Worm (Caenorhabditis elegans) whole organism, midembryonic: ENCODE results near the gene B0403.3.

Experiments
- T22C8.4 ChIP-seq: fragments of 200-800 bp; sonication (Bioruptor generic); IDR thresholded peaks from 2 replicates; pipeline ENCODE4 v1.3.6; 2022; ENCODE audit warnings: missing genetic modification characterization, missing compliant biosample characterization
- cog-1 ChIP-seq: sonication (generic microtip); optimal IDR thresholded peaks from 2 replicates; lab custom pipeline; 2016; ENCODE audit warnings: missing genetic modification characterization, missing compliant biosample characterization
- flt-1 ChIP-seq: fragments of 200-800 bp; sonication (Bioruptor generic); IDR thresholded peaks from 2 replicates; pipeline ENCODE4 v1.3.6; 2022; ENCODE audit warnings: missing genetic modification characterization, missing compliant biosample characterization
- klf-2 ChIP-seq: fragments of 200-800 bp; sonication (Bioruptor generic); conservative IDR thresholded peaks from 2 replicates; pipeline ENCODE4 v1.3.6; 2022; ENCODE audit warnings: missing genetic modification reagents, missing genetic modification characterization, missing compliant biosample characterization
- med-1 ChIP-seq: sonication (generic microtip); optimal IDR thresholded peaks from 2 replicates; lab custom pipeline; 2017; ENCODE audit warnings: missing genetic modification characterization, mild to moderate bottlenecking, missing compliant biosample characterization, antibody characterized with exemption, missing genetic modification reagents; ENCODE audit not compliant: insufficient read depth
- ref-1 ChIP-seq: fragments of 200-800 bp; sonication (Bioruptor generic); conservative IDR thresholded peaks from 2 replicates; pipeline ENCODE4 v1.3.6; 2022; ENCODE audit warnings: missing genetic modification reagents, missing genetic modification characterization, missing compliant biosample characterization
- tab-1 ChIP-seq: fragments of 200-800 bp; sonication (Bioruptor generic); IDR thresholded peaks from 2 replicates; pipeline ENCODE4 v1.3.6; 2022; ENCODE audit warnings: missing genetic modification characterization, missing compliant biosample characterization
- ztf-23 ChIP-seq: fragments of 200-800 bp; sonication (Bioruptor generic); IDR thresholded peaks from 2 replicates; pipeline ENCODE4 v1.3.6; 2022; ENCODE audit warnings: missing genetic modification reagents, missing genetic modification characterization, missing compliant biosample characterization
- ztf-29 ChIP-seq: fragments of 200-800 bp; sonication (Bioruptor generic); IDR thresholded peaks from 2 replicates; pipeline ENCODE4 v1.3.6; 2022; ENCODE audit warnings: missing genetic modification reagents, missing genetic modification characterization, missing compliant biosample characterization

B0403.3 gene

DNA sequence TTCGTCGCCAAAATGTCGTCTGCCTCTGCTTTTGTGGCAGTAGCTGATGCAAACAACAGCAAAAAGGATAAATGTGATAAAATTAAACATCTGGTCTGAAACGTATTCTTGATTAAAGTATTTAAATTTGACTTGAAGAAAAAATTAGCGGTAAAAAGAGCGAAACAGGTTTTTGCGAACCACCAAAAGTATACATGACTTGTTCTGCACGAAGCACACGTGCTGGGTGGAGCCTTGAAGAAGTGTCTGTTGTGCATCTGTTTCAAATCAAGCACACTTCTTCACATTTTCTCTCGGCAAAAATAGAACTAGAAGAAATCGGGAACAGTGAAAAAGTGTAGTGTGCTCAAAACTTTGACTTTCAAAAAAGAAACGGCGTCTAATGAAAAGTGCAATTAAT is at the start of gene B0403.3:
TSS of gene B0403.3 (minus strand) at position 101 of the 400 bp plus-strand sequence.
- TF ChIP-seq ztf-29 (GFP tag; lab: Robert Waterston, UW) (no peak), med-1 (GFP tag; lab: Kevin White, UChicago) (no peak), ref-1 (GFP tag; lab: Robert Waterston, UW) (no peak), klf-2 (GFP tag; lab: Robert Waterston, UW) (no peak), ztf-23 (GFP tag; lab: Robert Waterston, UW) (no peak), cog-1 (tag; lab: Kevin White, UChicago) (no peak), flt-1 (no peak), tab-1 (GFP tag; lab: Robert Waterston, UW) (no peak)

DNA sequence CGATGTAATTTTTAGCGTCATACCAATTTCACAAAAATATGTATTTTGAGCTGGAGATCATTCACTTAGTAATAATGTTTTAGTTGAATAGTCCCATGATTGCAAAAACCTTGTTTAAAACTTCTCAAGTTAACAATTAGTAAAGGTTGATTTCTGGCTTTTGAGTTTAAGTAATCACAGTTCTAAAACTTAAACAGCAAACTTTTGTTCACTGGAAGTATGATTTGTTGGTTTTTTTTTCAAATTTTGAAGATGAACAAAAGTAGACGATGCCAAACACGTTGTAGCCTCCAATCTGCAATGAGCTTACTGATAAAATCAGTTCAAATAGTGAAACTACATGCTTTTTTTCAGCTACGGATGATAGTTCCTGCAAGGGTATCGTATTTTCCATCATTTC is 49.5 kb upstream of the B0403.3 start, which contains the start of gene C36B7.1:
TSS of gene C36B7.1 (plus strand) at position 301 of the 400 bp plus-strand sequence.
- no peak for TF ChIP-seq ztf-29 (GFP tag; lab: Robert Waterston, UW)
- TF ChIP-seq klf-2 (GFP tag; lab: Robert Waterston, UW) = no peak
- no peak for TF ChIP-seq tab-1 (GFP tag; lab: Robert Waterston, UW)
- no peak for TF ChIP-seq ztf-23 (GFP tag; lab: Robert Waterston, UW)
- TF ChIP-seq cog-1 (tag; lab: Kevin White, UChicago) = no peak
- TF ChIP-seq med-1 (GFP tag; lab: Kevin White, UChicago) = no peak
- TF ChIP-seq ref-1 (GFP tag; lab: Robert Waterston, UW) = no peak
- no peak for TF ChIP-seq flt-1
- TF ChIP-seq T22C8.4 (GFP tag; lab: Robert Waterston, UW) = no peak

DNA sequence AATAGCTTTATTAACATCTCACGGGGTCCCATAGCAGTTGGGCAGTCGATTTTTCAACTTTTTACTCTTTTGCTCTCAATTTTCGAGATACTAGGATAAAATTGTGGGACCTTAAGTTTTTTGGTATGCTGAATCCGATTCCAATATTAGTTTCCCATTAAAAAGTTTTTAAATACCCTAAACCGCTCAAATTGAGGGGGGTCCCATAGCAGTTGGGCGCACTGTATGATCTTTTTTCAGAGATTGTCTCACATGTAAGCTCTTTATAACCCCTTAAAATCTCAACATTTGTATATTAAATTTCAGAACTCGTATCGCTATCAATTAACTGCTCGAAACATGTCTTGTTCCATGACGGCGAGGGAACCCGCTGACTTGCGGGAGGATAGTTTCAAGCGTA is 43.0 kb upstream of the B0403.3 start, which contains the start of gene C36B7.2:
TSS of gene C36B7.2 (plus strand) at position 301 of the 400 bp plus-strand sequence.
- TF ChIP-seq ztf-23 (GFP tag; lab: Robert Waterston, UW) = no peak
- TF ChIP-seq cog-1 (tag; lab: Kevin White, UChicago) = no peak
- TF ChIP-seq T22C8.4 (GFP tag; lab: Robert Waterston, UW) = no peak

DNA sequence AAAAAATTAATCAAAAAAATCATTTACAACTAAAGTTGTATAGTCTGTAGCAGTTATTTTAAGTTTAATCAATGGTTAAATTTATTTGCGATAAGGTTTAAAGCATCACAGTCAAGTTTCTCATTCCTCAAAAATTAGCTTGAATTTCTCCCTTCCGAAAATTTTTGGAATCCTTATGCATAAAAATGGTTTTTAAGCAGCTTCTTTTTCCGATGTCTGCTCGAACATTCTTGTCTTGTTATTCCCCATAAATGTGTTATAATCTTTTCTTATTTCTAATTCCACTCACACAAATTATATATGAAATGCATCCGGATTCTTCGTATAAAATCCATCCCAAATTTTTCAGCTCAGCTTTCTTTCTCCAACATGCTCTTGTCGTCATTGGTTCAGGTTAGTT is 38.3 kb upstream of the B0403.3 start, which contains the start of gene C36B7.3:
TSS of gene C36B7.3 (plus strand) at position 301 of the 400 bp plus-strand sequence.
- TF ChIP-seq ref-1 (GFP tag; lab: Robert Waterston, UW) = no peak
- no peak for TF ChIP-seq med-1 (GFP tag; lab: Kevin White, UChicago)
- TF ChIP-seq tab-1 (GFP tag; lab: Robert Waterston, UW) = no peak
- no peak for TF ChIP-seq ztf-23 (GFP tag; lab: Robert Waterston, UW)
- no peak for TF ChIP-seq ztf-29 (GFP tag; lab: Robert Waterston, UW)
- TF ChIP-seq flt-1 = no peak
- no peak for TF ChIP-seq cog-1 (tag; lab: Kevin White, UChicago)
- TF ChIP-seq T22C8.4 (GFP tag; lab: Robert Waterston, UW) = no peak
- TF ChIP-seq klf-2 (GFP tag; lab: Robert Waterston, UW) = no peak

ce11 chrX:7100290-7100689 is 37.2 kb upstream of the B0403.3 start, which contains the start of gene C36B7.6:
Gene C36B7.6 (minus strand): TSS chrX:7100338.
- TF ChIP-seq T22C8.4 (GFP tag; lab: Robert Waterston, UW) = no peak
- TF ChIP-seq ref-1 (GFP tag; lab: Robert Waterston, UW) = no peak
- no peak for TF ChIP-seq ztf-23 (GFP tag; lab: Robert Waterston, UW)
- no peak for TF ChIP-seq cog-1 (tag; lab: Kevin White, UChicago)
- TF ChIP-seq flt-1 = no peak
- TF ChIP-seq klf-2 (GFP tag; lab: Robert Waterston, UW) = no peak
- TF ChIP-seq ztf-29 (GFP tag; lab: Robert Waterston, UW) = no peak
- no peak for TF ChIP-seq tab-1 (GFP tag; lab: Robert Waterston, UW)
- TF ChIP-seq med-1 (GFP tag; lab: Kevin White, UChicago) = no peak

DNA sequence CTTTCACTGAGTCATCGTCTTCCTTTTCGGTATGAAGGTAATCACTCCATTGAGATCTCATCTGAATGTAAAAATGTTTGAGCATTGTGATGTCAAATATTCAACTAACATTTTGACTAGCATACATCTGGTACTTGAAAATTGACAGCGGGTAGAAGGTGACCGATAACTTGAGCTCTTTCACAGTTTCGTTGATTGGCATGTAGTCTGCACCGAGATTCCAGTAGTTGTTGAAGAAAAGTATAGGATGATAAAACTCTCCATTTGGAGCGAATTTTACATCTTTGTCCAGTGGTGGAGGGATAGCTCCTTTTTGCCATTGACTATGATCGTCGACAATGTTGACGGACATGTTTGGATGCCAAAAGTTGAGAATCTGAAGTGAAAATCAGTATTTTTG is 35.9 kb upstream of the B0403.3 start:
- no peak for TF ChIP-seq ztf-29 (GFP tag; lab: Robert Waterston, UW)
- no peak for TF ChIP-seq klf-2 (GFP tag; lab: Robert Waterston, UW)
- no peak for TF ChIP-seq med-1 (GFP tag; lab: Kevin White, UChicago)
- TF ChIP-seq cog-1 (tag; lab: Kevin White, UChicago) = no peak
- no peak for TF ChIP-seq ref-1 (GFP tag; lab: Robert Waterston, UW)
- no peak for TF ChIP-seq tab-1 (GFP tag; lab: Robert Waterston, UW)
- no peak for TF ChIP-seq flt-1
- no peak for TF ChIP-seq ztf-23 (GFP tag; lab: Robert Waterston, UW)

DNA sequence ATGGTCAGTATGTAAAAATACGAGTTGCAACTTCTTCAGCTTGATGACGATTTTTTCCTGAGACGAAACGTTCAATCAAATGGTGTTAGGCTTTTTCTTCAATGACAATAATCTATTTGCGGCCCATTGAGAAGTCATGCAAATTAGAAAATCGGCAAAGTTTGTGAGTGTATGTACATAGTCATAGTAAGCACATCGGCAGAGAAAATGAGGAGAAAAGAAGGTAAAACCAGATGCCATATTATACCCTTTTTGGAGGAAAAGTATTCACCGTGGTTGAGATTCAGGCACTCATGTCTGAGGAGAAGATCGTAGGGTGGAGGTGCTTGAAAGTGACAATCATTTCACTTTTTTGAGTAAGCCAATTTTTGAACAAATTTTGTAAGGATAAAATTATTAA is 33.2 kb upstream of the B0403.3 start, which contains the start of gene C36B7.5:
TSS of gene C36B7.5 (minus strand) at position 101 of the 400 bp plus-strand sequence.
- TF ChIP-seq ref-1 (GFP tag; lab: Robert Waterston, UW) = no peak
- TF ChIP-seq cog-1 (tag; lab: Kevin White, UChicago) = no peak
- no peak for TF ChIP-seq ztf-29 (GFP tag; lab: Robert Waterston, UW)
- TF ChIP-seq tab-1 (GFP tag; lab: Robert Waterston, UW) = no peak
- no peak for TF ChIP-seq med-1 (GFP tag; lab: Kevin White, UChicago)
- no peak for TF ChIP-seq klf-2 (GFP tag; lab: Robert Waterston, UW)
- TF ChIP-seq flt-1 = no peak
- no peak for TF ChIP-seq T22C8.4 (GFP tag; lab: Robert Waterston, UW)
- no peak for TF ChIP-seq ztf-23 (GFP tag; lab: Robert Waterston, UW)

ce11 chrX:7085912-7086311 is 22.8 kb upstream of the B0403.3 start, which contains the start of gene C36B7.4:
Gene C36B7.4 (minus strand): TSS chrX:7086012.
- no peak for TF ChIP-seq med-1 (GFP tag; lab: Kevin White, UChicago)
- no peak for TF ChIP-seq flt-1
- no peak for TF ChIP-seq ztf-29 (GFP tag; lab: Robert Waterston, UW)
- TF ChIP-seq tab-1 (GFP tag; lab: Robert Waterston, UW) = no peak
- no peak for TF ChIP-seq T22C8.4 (GFP tag; lab: Robert Waterston, UW)
- no peak for TF ChIP-seq cog-1 (tag; lab: Kevin White, UChicago)
- no peak for TF ChIP-seq ref-1 (GFP tag; lab: Robert Waterston, UW)
- TF ChIP-seq klf-2 (GFP tag; lab: Robert Waterston, UW) = no peak
- no peak for TF ChIP-seq ztf-23 (GFP tag; lab: Robert Waterston, UW)

DNA sequence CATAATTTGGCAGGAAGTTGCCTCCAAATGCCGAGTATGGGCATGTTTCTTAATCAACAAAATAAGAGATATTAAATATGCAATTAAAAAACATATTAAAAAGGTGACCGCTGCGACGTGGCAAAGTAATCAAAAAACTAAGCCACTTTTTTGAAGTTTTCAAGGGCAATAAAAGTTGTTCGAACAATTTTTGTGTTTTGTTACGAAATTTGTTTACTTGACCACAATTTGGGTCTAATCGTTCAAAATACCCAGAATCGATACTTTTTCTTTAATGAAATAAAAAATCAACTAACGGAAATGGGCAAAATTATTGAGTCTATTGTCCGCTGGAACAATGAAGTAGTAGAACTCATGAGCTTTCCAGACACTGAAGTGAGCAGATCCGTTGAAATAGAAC is 21.9 kb upstream of the B0403.3 start, which contains the start of gene Y1B5A.1:
TSS of gene Y1B5A.1 (plus strand) at position 301 of the 400 bp plus-strand sequence.
- TF ChIP-seq flt-1 (no peak), cog-1 (tag; lab: Kevin White, UChicago) (no peak), ref-1 (GFP tag; lab: Robert Waterston, UW) (no peak), ztf-23 (GFP tag; lab: Robert Waterston, UW) (no peak), klf-2 (GFP tag; lab: Robert Waterston, UW) (no peak), med-1 (GFP tag; lab: Kevin White, UChicago) (no peak), tab-1 (GFP tag; lab: Robert Waterston, UW) (no peak), ztf-29 (GFP tag; lab: Robert Waterston, UW) (no peak), T22C8.4 (GFP tag; lab: Robert Waterston, UW) (no peak)
